Worm (Caenorhabditis elegans): ENCODE data around the gene ZK666.4.

The ZK666.4 gene

DNA sequence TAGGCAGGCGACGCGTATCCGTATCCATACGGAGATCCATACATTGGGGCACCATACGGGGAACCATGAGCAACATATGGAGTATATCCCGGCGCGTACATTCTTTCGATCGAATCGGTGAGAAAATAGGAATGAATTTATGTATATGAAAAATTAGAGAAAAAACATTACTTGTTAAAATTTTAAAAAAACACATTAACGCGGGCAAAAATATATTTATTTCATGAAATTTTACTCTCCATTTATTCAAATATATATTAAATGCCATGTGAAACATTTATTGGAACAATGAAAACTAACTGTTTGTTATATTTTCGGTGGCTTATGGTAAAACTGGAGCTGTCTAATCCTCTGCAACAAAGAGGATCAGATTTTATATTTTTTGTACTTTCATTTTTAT lies 5.3 kb upstream of the ZK666.4 start, which contains the start of gene ZK666.2:
ZK666.2 (minus strand) TSS at position 101 of the 400 bp plus-strand sequence.
- TF ChIP-seq pha-4 (tag; optimal IDR thresholded peaks at IDR 0.05) (no peak), ttx-3 (tag; optimal IDR thresholded peaks at IDR 0.05) (no peak), lin-11 (tag; optimal IDR thresholded peaks at IDR 0.05) (no peak), hlh-15 (tag; optimal IDR thresholded peaks at IDR 0.05) (no peak), madf-2 (tag; optimal IDR thresholded peaks at IDR 0.05) (no peak), elt-2 (tag; optimal IDR thresholded peaks at IDR 0.05) (no peak)

DNA sequence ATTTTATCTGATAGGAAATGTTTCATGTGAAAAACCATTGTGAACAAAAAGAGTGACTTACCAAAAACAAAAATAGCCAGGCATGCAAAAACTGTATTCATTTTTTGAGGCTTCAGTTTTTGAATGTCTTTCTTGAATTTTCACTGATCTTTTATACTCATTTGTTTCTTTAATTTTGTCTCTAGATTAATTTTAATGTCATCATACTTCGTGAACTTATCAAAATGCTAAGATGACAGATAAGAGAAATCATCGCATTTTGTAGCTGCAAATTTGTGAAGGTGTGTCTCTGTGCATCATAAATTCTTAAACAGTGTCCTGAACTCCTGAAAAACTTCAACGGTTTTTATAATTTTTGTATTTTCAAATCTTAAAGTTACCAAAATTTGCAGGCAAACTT lies 1.0 kb upstream of the ZK666.4 start, which contains the start of gene clec-58:
clec-58 (minus strand) TSS at position 101 of the 400 bp plus-strand sequence.
- no peak for TF ChIP-seq ceh-48 (tag; optimal IDR thresholded peaks at IDR 0.05)
- no peak for TF ChIP-seq hlh-6 (tag; optimal IDR thresholded peaks at IDR 0.05)
- TF ChIP-seq npax-4 (tag; optimal IDR thresholded peaks at IDR 0.05) = no peak
- TF ChIP-seq hlh-8 (tag; optimal IDR thresholded peaks at IDR 0.05) = no peak
- TF ChIP-seq mec-3 (tag; optimal IDR thresholded peaks at IDR 0.05; ENCODE audit: borderline replicate concordance) = no peak
- TF ChIP-seq ceh-24 (tag; optimal IDR thresholded peaks at IDR 0.05) = no peak
- no peak for TF ChIP-seq pha-2 (tag; optimal IDR thresholded peaks at IDR 0.05)
- no peak for TF ChIP-seq ref-2 (tag; optimal IDR thresholded peaks at IDR 0.05)
- no peak for TF ChIP-seq ceh-30 (tag; optimal IDR thresholded peaks at IDR 0.05)
- no peak for TF ChIP-seq Y22D7AL.16 (tag; optimal IDR thresholded peaks at IDR 0.05)
- no peak for TF ChIP-seq sox-2 (GFP tag; IDR thresholded peaks at IDR 0.05)
- TF ChIP-seq K09A11.1 (tag; optimal IDR thresholded peaks at IDR 0.05; ENCODE audit: insufficient read depth) = no peak

DNA sequence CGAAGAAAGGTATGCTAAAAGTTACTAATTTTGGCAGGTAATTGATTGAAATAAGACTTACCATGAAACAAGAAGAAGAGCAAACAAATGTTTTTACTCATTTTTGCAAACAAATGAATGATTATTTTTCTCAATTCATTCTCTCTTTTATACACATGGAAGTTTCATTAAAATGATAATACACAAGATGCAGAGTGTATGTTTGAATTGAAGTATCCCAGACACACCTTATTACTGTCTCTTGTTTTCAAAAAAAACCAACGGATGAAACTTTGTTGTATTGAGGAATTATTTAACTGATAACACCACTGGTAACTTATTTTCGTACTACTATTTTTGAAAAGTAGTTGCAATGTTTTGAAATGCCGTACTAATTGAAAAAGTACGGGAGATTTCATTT lies 2.3 kb downstream of the ZK666.4 start, which contains the start of gene clec-59:
clec-59 (minus strand) TSS at position 101 of the 400 bp plus-strand sequence.
- no peak for TF ChIP-seq madf-2 (tag; optimal IDR thresholded peaks at IDR 0.05)
- no peak for TF ChIP-seq nhr-232 (tag; optimal IDR thresholded peaks at IDR 0.05)
- TF ChIP-seq fax-1 (tag; optimal IDR thresholded peaks at IDR 0.05) = no peak
- no peak for TF ChIP-seq ceh-31 (tag; optimal IDR thresholded peaks at IDR 0.05)
- TF ChIP-seq hlh-8 (tag; optimal IDR thresholded peaks at IDR 0.05) = no peak
- TF ChIP-seq ceh-14 (tag; optimal IDR thresholded peaks at IDR 0.05) = no peak

DNA sequence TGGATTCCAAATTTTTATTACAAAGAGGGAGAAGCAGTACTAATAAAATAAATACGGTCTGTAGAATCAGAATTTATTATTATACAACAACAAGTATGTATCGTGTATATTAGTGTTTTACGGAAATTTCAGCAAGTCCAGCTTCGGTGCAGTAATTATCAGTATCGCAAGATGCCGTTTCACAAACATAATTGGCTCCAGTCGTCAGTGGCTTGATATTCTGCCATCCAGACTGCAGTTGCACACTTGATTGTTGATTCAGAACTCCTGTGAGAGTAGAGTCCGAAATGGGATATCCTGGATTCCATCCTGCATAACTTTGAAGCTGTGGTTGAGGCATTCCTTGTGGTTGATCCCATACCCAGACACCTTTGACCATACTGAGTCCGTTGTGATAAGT lies 3.0 kb downstream of the ZK666.4 start:
- TF ChIP-seq pqm-1 (tag; optimal IDR thresholded peaks at IDR 0.05) (no peak), hlh-30 (tag; optimal IDR thresholded peaks at IDR 0.05; ENCODE audit: insufficient read depth) (no peak), lim-6 (tag; optimal IDR thresholded peaks at IDR 0.05) (no peak), ceh-31 (tag; optimal IDR thresholded peaks at IDR 0.05) (no peak), unc-42 (tag; optimal IDR thresholded peaks at IDR 0.05) (no peak), rnt-1 (tag; optimal IDR thresholded peaks at IDR 0.05) (no peak), ttx-3 (tag; optimal IDR thresholded peaks at IDR 0.05) (no peak), npax-4 (tag; optimal IDR thresholded peaks at IDR 0.05) (no peak), fkh-10 (GFP tag; optimal IDR thresholded peaks at IDR 0.05) (no peak), unc-3 (GFP tag; conservative IDR thresholded peaks at IDR 0.05) (no peak), unc-3 (tag; optimal IDR thresholded peaks at IDR 0.05) (no peak), ceh-19 (GFP tag; optimal IDR thresholded peaks at IDR 0.05) (no peak), ceh-22 (tag; optimal IDR thresholded peaks at IDR 0.05) (no peak), tbx-2 (tag; optimal IDR thresholded peaks at IDR 0.05) (no peak), elt-4 (tag; optimal IDR thresholded peaks at IDR 0.05) (no peak), ceh-30 (tag; optimal IDR thresholded peaks at IDR 0.05) (no peak), hlh-8 (tag; optimal IDR thresholded peaks at IDR 0.05) (no peak), zip-5 (tag; optimal IDR thresholded peaks at IDR 0.05) (no peak), nhr-232 (tag; optimal IDR thresholded peaks at IDR 0.05) (no peak), odd-2 (tag; optimal IDR thresholded peaks at IDR 0.05) (no peak)
